Worm (Caenorhabditis elegans): ENCODE results near the gene W10G6.6.
"Not testable (repeated sequence)": the region's sequence is repeated elsewhere in the genome, so short reads cannot be mapped to it uniquely, and the experiment has no call there.

Gene W10G6.6

ce11 chrX:16243129-16243528 lies 7.5 kb downstream of the W10G6.6 start:
- TF ChIP-seq lin-14 (GFP tag; optimal IDR thresholded peaks at IDR 0.05) = no peak
- no peak for TF ChIP-seq unc-130 (tag; optimal IDR thresholded peaks at IDR 0.05)
- no peak for TF ChIP-seq mdl-1 (tag; optimal IDR thresholded peaks at IDR 0.05)
- TF ChIP-seq blmp-1 (tag; optimal IDR thresholded peaks at IDR 0.05) = no peak
- no peak for TF ChIP-seq nhr-90 (tag; optimal IDR thresholded peaks at IDR 0.05; ENCODE audit: poor library complexity)
- TF ChIP-seq pag-3 (tag; optimal IDR thresholded peaks at IDR 0.05; ENCODE audit: borderline replicate concordance, insufficient read depth) = no peak

ce11 chrX:16240626-16241025 lies 10.0 kb downstream of the W10G6.6 start:
- TF ChIP-seq efl-1 (optimal IDR thresholded peaks at IDR 0.05) = no peak
- peak in 1 of 2 experiments; percentile 81 for TF ChIP-seq efl-1 (GFP tag; optimal IDR thresholded peaks at IDR 0.05 in 1 of 2)
- no peak for TF ChIP-seq ztf-11 (tag; optimal IDR thresholded peaks at IDR 0.05)
- no peak for TF ChIP-seq sox-4 (tag; optimal IDR thresholded peaks at IDR 0.05)

- TF ChIP-seq fkh-8 (tag; optimal IDR thresholded peaks at IDR 0.05) (no peak), ceh-90 (tag; optimal IDR thresholded peaks at IDR 0.05) (no peak), ceh-88 (GFP tag; IDR thresholded peaks at IDR 0.05) (no peak), nhr-84 (tag; optimal IDR thresholded peaks at IDR 0.05) (no peak), zag-1 (tag; optimal IDR thresholded peaks at IDR 0.05) (no peak), fkh-10 (GFP tag; optimal IDR thresholded peaks at IDR 0.05) (no peak), irx-1 (tag; optimal IDR thresholded peaks at IDR 0.05) (no peak), nhr-90 (tag; optimal IDR thresholded peaks at IDR 0.05; ENCODE audit: poor library complexity) (no peak)
Observed at ce11 chrX:16228622-16229021, 22.0 kb downstream of the W10G6.6 start, which contains the start of gene F23A7.5. TSS of gene F23A7.5 (plus strand) at chrX:16228922.

ce11 chrX:16219710-16220109 lies 30.9 kb downstream of the W10G6.6 start, which contains the start of gene F23A7.3:
TSS of gene F23A7.3 (plus strand) at chrX:16220010.
- TF ChIP-seq efl-1 (optimal IDR thresholded peaks at IDR 0.05) = not testable (repeated sequence)
- peak in 1 of 2 experiments; percentile 57 for TF ChIP-seq efl-1 (GFP tag; optimal IDR thresholded peaks at IDR 0.05 in 1 of 2)

- peak; percentile 66 for TF ChIP-seq nhr-47 (tag; optimal IDR thresholded peaks at IDR 0.05)
- TF ChIP-seq mdl-1 (tag; optimal IDR thresholded peaks at IDR 0.05) = peak in 1 of 2 experiments; percentile 39
- peak; percentile 47 for TF ChIP-seq egl-13 (tag; optimal IDR thresholded peaks at IDR 0.05)
- TF ChIP-seq lin-35 (GFP tag; optimal IDR thresholded peaks at IDR 0.05) = peak; percentile 5 to 9
- TF ChIP-seq nhr-71 (tag; optimal IDR thresholded peaks at IDR 0.05) = peak; percentile 65
- TF ChIP-seq mep-1 (tag; optimal IDR thresholded peaks at IDR 0.05) = peak; percentile 47
- peak; percentile 45 for TF ChIP-seq ceh-8 (GFP tag; optimal IDR thresholded peaks at IDR 0.05)
- no peak for TF ChIP-seq ceh-88 (GFP tag; IDR thresholded peaks at IDR 0.05)
- peak; percentile 31 for TF ChIP-seq swsn-7 (tag; optimal IDR thresholded peaks at IDR 0.05)
- peak; percentile 57 for TF ChIP-seq fkh-10 (GFP tag; optimal IDR thresholded peaks at IDR 0.05)
- no peak for TF ChIP-seq skn-1 (tag; optimal IDR thresholded peaks at IDR 0.05)
- TF ChIP-seq snu-23 (GFP tag; optimal IDR thresholded peaks at IDR 0.05) = peak; percentile 43
- peak; percentile 70 for TF ChIP-seq dsc-1 (tag; optimal IDR thresholded peaks at IDR 0.05)
- TF ChIP-seq mab-9 (GFP tag; IDR thresholded peaks at IDR 0.05) = no peak
- peak; percentile 85 for TF ChIP-seq lin-14 (GFP tag; optimal IDR thresholded peaks at IDR 0.05)
- TF ChIP-seq nhr-20 (tag; optimal IDR thresholded peaks at IDR 0.05) = peak; percentile 8
- TF ChIP-seq ztf-11 (tag; optimal IDR thresholded peaks at IDR 0.05) = no peak
- peak; percentile 31 to 42 for TF ChIP-seq lsy-2 (tag; optimal IDR thresholded peaks at IDR 0.05)
- TF ChIP-seq efl-1 (optimal IDR thresholded peaks at IDR 0.05) = peak; percentile 24 to 35
- TF ChIP-seq efl-1 (GFP tag; optimal IDR thresholded peaks at IDR 0.05 in 1 of 2) = peak in 1 of 2 experiments; percentile 40
- TF ChIP-seq egl-27 (tag; optimal IDR thresholded peaks at IDR 0.05) = no peak
- TF ChIP-seq ceh-82 (tag; optimal IDR thresholded peaks at IDR 0.05) = peak in 2 of 3 experiments; percentile 39 to 41
- peak; percentile 81 for TF ChIP-seq fkh-8 (tag; optimal IDR thresholded peaks at IDR 0.05)
- no peak for TF ChIP-seq ces-1 (GFP tag; optimal IDR thresholded peaks at IDR 0.05)
- TF ChIP-seq unc-86 (tag; optimal IDR thresholded peaks at IDR 0.05) = peak; percentile 41
- TF ChIP-seq nhr-19 (GFP tag; conservative IDR thresholded peaks at IDR 0.05) = peak; percentile 8; the same call in 1 of the 2 replicates
Observed at ce11 chrX:16218306-16218705, 32.3 kb downstream of the W10G6.6 start.

Measured in whole organism, L1 larva.